Worm (Caenorhabditis elegans) whole organism, L4 larva: ENCODE measurements around the gene rfip-1.
A peak's percentile ranks its signal among the peaks of the same experiment; 100 is the strongest.
"Not testable (repeated sequence)": the region's sequence is repeated elsewhere in the genome, so short reads cannot be mapped to it uniquely, and the experiment has no call there.

Source experiments
- F10B5.3 ChIP-seq: sonication (generic microtip); optimal IDR thresholded peaks from 2 replicates; lab custom pipeline; 2016; ENCODE audit warnings: mild to moderate bottlenecking, missing genetic modification characterization, missing compliant biosample characterization
- F26F4.8 ChIP-seq: fragments of 200-800 bp; sonication (Bioruptor generic); conservative IDR thresholded peaks from 2 replicates; pipeline ENCODE4 v1.3.6; 2022; ENCODE audit warnings: missing genetic modification characterization, missing compliant biosample characterization
- R02D3.7 ChIP-seq: fragments of 150-350 bp; sonication (generic microtip); optimal IDR thresholded peaks from 3 replicates; lab custom pipeline; 2014; ENCODE audit warnings: missing biosample characterization, missing genetic modification characterization
- T20F7.1 ChIP-seq: fragments of 200-800 bp; sonication (Bioruptor generic); optimal IDR thresholded peaks from 2 replicates; lab custom pipeline; 2018; ENCODE audit warnings: mild to moderate bottlenecking, missing genetic modification characterization, missing compliant biosample characterization
- Y5F2A.4 ChIP-seq: fragments of 200-800 bp; sonication (Bioruptor generic); optimal IDR thresholded peaks from 2 replicates; lab custom pipeline; 2018; ENCODE audit warnings: mild to moderate bottlenecking, missing genetic modification characterization, missing compliant biosample characterization
- Y75B8A.6 ChIP-seq: fragments of 200-800 bp; sonication (Bioruptor generic); IDR thresholded peaks from 2 replicates; pipeline ENCODE4 v1.3.6; 2022; ENCODE audit warnings: missing genetic modification reagents, missing genetic modification characterization, missing compliant biosample characterization
- aly-2 ChIP-seq: sonication (generic microtip); optimal IDR thresholded peaks from 2 replicates; lab custom pipeline; 2018; ENCODE audit warnings: missing biosample characterization, missing genetic modification characterization
- ama-1 ChIP-seq: fragments of 150-350 bp; optimal IDR thresholded peaks from 2 replicates; lab custom pipeline; 2014; ENCODE audit warnings: inconsistent platforms, mixed read lengths
- ceh-44 ChIP-seq: fragments of 200-800 bp; sonication (Bioruptor generic); IDR thresholded peaks from 2 replicates; pipeline ENCODE4 v1.3.6; 2022; ENCODE audit warnings: missing genetic modification reagents, missing genetic modification characterization, missing compliant biosample characterization
- ceh-82 ChIP-seq: sonication (generic microtip); optimal IDR thresholded peaks from 2 replicates; lab custom pipeline; 2017; ENCODE audit warnings: missing biosample characterization, missing genetic modification characterization
- daf-12 ChIP-seq: fragments of 150-350 bp; optimal IDR thresholded peaks from 2 replicates; lab custom pipeline; 2014; ENCODE audit warnings: missing biosample characterization, missing genetic modification reagents, missing genetic modification characterization
- daf-16 ChIP-seq, 3 experiments: sonication (generic microtip); optimal IDR thresholded peaks; 2 replicates each; lab custom pipeline; 2016 to 2017; ENCODE audit warnings: missing genetic modification characterization in 3 of 3, missing genetic modification reagents in 3 of 3, mild to moderate bottlenecking in 2 of 3, missing compliant biosample characterization in 2 of 3, missing biosample characterization in 1 of 3, moderate library complexity in 1 of 3
- daf-8 ChIP-seq: fragments of 200-800 bp; sonication (Bioruptor generic); IDR thresholded peaks from 2 replicates; pipeline ENCODE4 v1.3.6; 2022; ENCODE audit warnings: missing genetic modification characterization, missing compliant biosample characterization
- dmd-8 ChIP-seq: fragments of 200-800 bp; sonication (Bioruptor generic); IDR thresholded peaks from 2 replicates; pipeline ENCODE4 v1.3.6; 2022; ENCODE audit warnings: missing genetic modification characterization, missing compliant biosample characterization
- dpl-1 ChIP-seq: fragments of 150-350 bp; optimal IDR thresholded peaks from 2 replicates; lab custom pipeline; 2014; ENCODE audit warnings: missing biosample characterization, missing genetic modification reagents, missing genetic modification characterization
- dve-1 ChIP-seq: sonication (generic microtip); optimal IDR thresholded peaks from 2 replicates; lab custom pipeline; 2017; ENCODE audit warnings: antibody characterized with exemption, mild to moderate bottlenecking, missing genetic modification characterization, missing compliant biosample characterization; ENCODE audit not compliant: insufficient read depth
- fkh-10 ChIP-seq: fragments of 150-350 bp; optimal IDR thresholded peaks from 2 replicates; lab custom pipeline; 2014; ENCODE audit warnings: missing biosample characterization, missing genetic modification reagents, missing genetic modification characterization
- fos-1 ChIP-seq: fragments of 150-350 bp; optimal IDR thresholded peaks from 2 replicates; lab custom pipeline; 2014; ENCODE audit warnings: missing biosample characterization, missing genetic modification characterization
- hif-1 ChIP-seq, 2 experiments: sonication (generic microtip); optimal IDR thresholded peaks; 2 replicates each; lab custom pipeline; 2016 to 2017; ENCODE audit warnings: missing compliant biosample characterization in 2 of 2, missing genetic modification characterization in 2 of 2, missing genetic modification reagents in 2 of 2, missing genotype in 2 of 2, mild to moderate bottlenecking in 1 of 2
- hlh-30 ChIP-seq: sonication (generic microtip); optimal IDR thresholded peaks from 2 replicates; lab custom pipeline; 2017; ENCODE audit warnings: antibody characterized with exemption, mild to moderate bottlenecking, missing genetic modification characterization, missing compliant biosample characterization; ENCODE audit not compliant: insufficient read depth
- lin-15B ChIP-seq: fragments of 150-350 bp; sonication (generic microtip); optimal IDR thresholded peaks from 3 replicates; lab custom pipeline; 2014; ENCODE audit warnings: missing biosample characterization, missing genetic modification characterization
- lin-29 ChIP-seq: fragments of 200-800 bp; sonication (Bioruptor generic); IDR thresholded peaks from 2 replicates; pipeline ENCODE4 v1.3.6; 2022; ENCODE audit warnings: missing genetic modification reagents, missing genetic modification characterization, missing compliant biosample characterization
- lin-39 ChIP-seq: fragments of 150-350 bp; optimal IDR thresholded peaks from 2 replicates; lab custom pipeline; 2014; ENCODE audit warnings: missing biosample characterization, missing genetic modification reagents, missing genetic modification characterization
- lsy-2 ChIP-seq, 2 experiments: fragments of 150-350 bp in 1 of 2; sonication (generic microtip) in 1 of 2; optimal IDR thresholded peaks; 2 replicates each; lab custom pipeline; 2014 to 2017; ENCODE audit warnings: missing biosample characterization in 2 of 2, missing genetic modification characterization in 2 of 2
- mep-1 ChIP-seq: fragments of 150-350 bp; sonication (generic microtip); optimal IDR thresholded peaks from 3 replicates; lab custom pipeline; 2014; ENCODE audit warnings: missing biosample characterization, missing genetic modification characterization
- mes-2 ChIP-seq: sonication (generic microtip); optimal IDR thresholded peaks from 2 replicates; lab custom pipeline; 2016; ENCODE audit warnings: missing genotype, mild to moderate bottlenecking, missing genetic modification characterization, missing compliant biosample characterization; ENCODE audit not compliant: poor library complexity, severe bottlenecking
- mxl-2 ChIP-seq: fragments of 200-800 bp; sonication (Bioruptor generic); conservative IDR thresholded peaks from 2 replicates; pipeline ENCODE4 v1.3.6; 2022; ENCODE audit warnings: missing genetic modification reagents, missing genetic modification characterization, missing compliant biosample characterization
- nhr-10 ChIP-seq: fragments of 150-350 bp; optimal IDR thresholded peaks from 2 replicates; lab custom pipeline; 2014; ENCODE audit warnings: missing biosample characterization, missing genetic modification characterization
- nhr-11 ChIP-seq: fragments of 150-350 bp; optimal IDR thresholded peaks from 2 replicates; lab custom pipeline; 2014; ENCODE audit warnings: missing biosample characterization, missing genetic modification characterization
- nhr-111 ChIP-seq: fragments of 200-800 bp; sonication (Bioruptor generic); optimal IDR thresholded peaks from 2 replicates; lab custom pipeline; 2018; ENCODE audit warnings: mild to moderate bottlenecking, missing genetic modification characterization, missing compliant biosample characterization
- nhr-237 ChIP-seq: sonication (generic microtip); optimal IDR thresholded peaks from 2 replicates; lab custom pipeline; 2017; ENCODE audit warnings: missing biosample characterization, missing genetic modification characterization
- nhr-28 ChIP-seq: fragments of 150-350 bp; optimal IDR thresholded peaks from 2 replicates; lab custom pipeline; 2014; ENCODE audit warnings: missing biosample characterization, missing genetic modification characterization
- nhr-6 ChIP-seq: fragments of 150-350 bp; optimal IDR thresholded peaks from 2 replicates; lab custom pipeline; 2014; ENCODE audit warnings: missing biosample characterization, missing genetic modification characterization
- nhr-77 ChIP-seq: fragments of 150-350 bp; optimal IDR thresholded peaks from 2 replicates; lab custom pipeline; 2014; ENCODE audit warnings: missing biosample characterization, missing genetic modification characterization
- pqm-1 ChIP-seq: sonication (generic microtip); optimal IDR thresholded peaks from 2 replicates; lab custom pipeline; 2017; ENCODE audit warnings: missing biosample characterization, missing genetic modification characterization
- rbr-2 ChIP-seq: sonication (generic microtip); optimal IDR thresholded peaks from 2 replicates; lab custom pipeline; 2016; ENCODE audit warnings: missing genotype, missing genetic modification characterization, missing compliant biosample characterization
- saeg-2 ChIP-seq: fragments of 200-800 bp; sonication (Bioruptor generic); IDR thresholded peaks from 2 replicates; pipeline ENCODE4 v1.3.6; 2022; ENCODE audit warnings: missing genetic modification reagents, missing genetic modification characterization, missing compliant biosample characterization
- sdz-12 ChIP-seq: fragments of 200-800 bp; sonication (Bioruptor generic); optimal IDR thresholded peaks from 2 replicates; lab custom pipeline; 2018; ENCODE audit warnings: mild to moderate bottlenecking, missing genetic modification characterization, missing compliant biosample characterization
- set-16 ChIP-seq: fragments of 200-800 bp; sonication (Bioruptor generic); IDR thresholded peaks from 2 replicates; pipeline ENCODE4 v1.3.6; 2022; ENCODE audit warnings: missing genetic modification reagents, missing genetic modification characterization, missing compliant biosample characterization
- spr-1 ChIP-seq: sonication (generic microtip); optimal IDR thresholded peaks from 2 replicates; lab custom pipeline; 2016; ENCODE audit warnings: mild to moderate bottlenecking, missing genetic modification characterization, missing compliant biosample characterization
- zag-1 ChIP-seq: fragments of 150-350 bp; optimal IDR thresholded peaks from 2 replicates; lab custom pipeline; 2014; ENCODE audit warnings: missing biosample characterization, missing genetic modification characterization
- zfp-2 ChIP-seq: sonication (generic microtip); optimal IDR thresholded peaks from 2 replicates; lab custom pipeline; 2016; ENCODE audit warnings: mild to moderate bottlenecking, missing genetic modification characterization, missing compliant biosample characterization
- zfp-3 ChIP-seq: fragments of 200-800 bp; sonication (Bioruptor generic); conservative IDR thresholded peaks from 2 replicates; pipeline ENCODE4 v1.3.6; 2022; ENCODE audit warnings: missing genetic modification reagents, missing genetic modification characterization, missing compliant biosample characterization
- ztf-11 ChIP-seq: fragments of 150-350 bp; optimal IDR thresholded peaks from 2 replicates; lab custom pipeline; 2014; ENCODE audit warnings: missing biosample characterization, missing genetic modification characterization

rfip-1 gene

ce11 chrII:5876053-5876452 lies 8.3 kb upstream of the rfip-1 start, which contains the start of gene F55C12.6:
Gene F55C12.6, minus strand, starts transcription at chrII:5876153.
- TF ChIP-seq R02D3.7 (no peak), saeg-2 (no peak), hif-1 (tag; optimal IDR thresholded peaks at IDR 0.05; lab: Kevin White, UChicago) (no peak), daf-16 (GFP tag; optimal IDR thresholded peaks at IDR 0.05; lab: Kevin White, UChicago) (no peak), daf-16 (tag; optimal IDR thresholded peaks at IDR 0.05; lab: Kevin White, UChicago) (peak; percentile 52)

ce11 chrII:5876511-5876910 lies 7.8 kb upstream of the rfip-1 start, which contains the start of gene F55C12.2:
Gene F55C12.2, plus strand, starts transcription at chrII:5876811.
- not testable (repeated sequence) for TF ChIP-seq mxl-2 (GFP tag; lab: Robert Waterston, UW); nhr-111 (GFP tag; lab: Kevin White, UChicago); lsy-2 (tag; optimal IDR thresholded peaks at IDR 0.05; lab: Kevin White, UChicago)

- TF ChIP-seq nhr-28 (tag; lab: Kevin White, UChicago): peak; percentile 30
- TF ChIP-seq hlh-30: peak; percentile 24
- TF ChIP-seq set-16 (GFP tag; lab: Robert Waterston, UW): no peak
- no peak for TF ChIP-seq zfp-3 (GFP tag; lab: Robert Waterston, UW)
- no peak for TF ChIP-seq sdz-12
- no peak for TF ChIP-seq daf-12 (tag; lab: Kevin White, UChicago)
- no peak for TF ChIP-seq nhr-10 (tag; lab: Kevin White, UChicago)
- no peak for TF ChIP-seq Y75B8A.6 (GFP tag; lab: Robert Waterston, UW)
- TF ChIP-seq T20F7.1 (GFP tag; lab: Kevin White, UChicago): no peak
- TF ChIP-seq F10B5.3 (tag; lab: Kevin White, UChicago): no peak
- no peak for TF ChIP-seq saeg-2
Measured at ce11 chrII:5880677-5881076, 3.7 kb upstream of the rfip-1 start.

DNA sequence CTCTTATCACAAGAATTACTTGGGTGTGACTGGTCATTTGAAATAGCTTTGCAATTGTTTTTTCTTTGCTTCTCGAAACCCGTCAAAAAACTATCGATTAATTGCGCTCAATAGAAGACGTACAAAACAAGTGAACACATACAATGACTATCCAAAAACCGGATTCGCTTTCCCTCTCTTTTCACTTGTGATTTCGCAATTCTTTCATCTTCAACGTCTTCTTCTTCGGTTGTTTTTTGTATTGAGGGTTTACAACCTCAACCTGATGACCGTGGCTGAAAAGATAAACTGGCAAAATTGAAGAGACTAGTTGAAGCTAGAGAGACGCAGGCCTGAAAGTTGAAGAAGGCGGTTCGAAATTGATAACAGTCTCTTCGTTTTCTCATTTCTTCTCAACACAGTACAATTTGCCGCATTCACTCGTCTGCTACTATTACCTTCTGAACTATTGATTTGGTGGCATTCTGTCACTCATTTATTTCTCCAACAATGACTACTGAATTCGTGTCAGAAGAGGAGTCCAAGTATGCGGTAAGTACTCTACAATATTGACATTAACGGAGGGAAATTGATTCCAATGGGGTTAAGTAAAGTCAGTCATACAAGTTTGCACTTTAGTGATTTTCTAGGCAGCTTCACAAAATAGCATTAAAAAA lies 1.7 kb downstream of the rfip-1 start:
- peak; percentile 10 for TF ChIP-seq nhr-77 (tag; lab: Kevin White, UChicago)
- TF ChIP-seq mxl-2 (GFP tag; lab: Robert Waterston, UW): no peak
- no peak for TF ChIP-seq nhr-10 (tag; lab: Kevin White, UChicago)
- TF ChIP-seq ztf-11 (tag; lab: Kevin White, UChicago): no peak
- TF ChIP-seq hlh-30: peak; percentile 59
- TF ChIP-seq rbr-2 (tag; lab: Kevin White, UChicago): no peak
- no peak for TF ChIP-seq daf-8 (GFP tag; lab: Robert Waterston, UW)
- TF ChIP-seq Y5F2A.4 (GFP tag; lab: Kevin White, UChicago): no peak
- TF ChIP-seq lin-15B (tag; lab: Kevin White, UChicago): no peak
- TF ChIP-seq lin-39 (tag; lab: Kevin White, UChicago): no peak
- TF ChIP-seq dve-1 (tag; lab: Kevin White, UChicago): peak; percentile 71
- TF ChIP-seq ceh-82 (tag; lab: Kevin White, UChicago): no peak
- no peak for TF ChIP-seq pqm-1 (tag; lab: Kevin White, UChicago)
- TF ChIP-seq nhr-11 (tag; lab: Kevin White, UChicago): no peak
- no peak for TF ChIP-seq F26F4.8
- TF ChIP-seq zfp-2 (tag; lab: Kevin White, UChicago): no peak
- no peak for TF ChIP-seq dmd-8 (GFP tag; lab: Robert Waterston, UW)
- TF ChIP-seq nhr-28 (tag; lab: Kevin White, UChicago): peak; percentile 81
- no peak for TF ChIP-seq spr-1 (tag; lab: Kevin White, UChicago)
- no peak for TF ChIP-seq fos-1
- TF ChIP-seq aly-2 (tag; lab: Kevin White, UChicago): no peak
- peak; percentile 52 for TF ChIP-seq nhr-6 (tag; lab: Kevin White, UChicago)
- no peak for TF ChIP-seq lin-29 (GFP tag; lab: Robert Waterston, UW)
- TF ChIP-seq sdz-12: no peak
- TF ChIP-seq mes-2: peak; percentile 30
- peak; percentile 64 for TF ChIP-seq mep-1 (tag; lab: Kevin White, UChicago)
- no peak for TF ChIP-seq R02D3.7
- no peak for TF ChIP-seq fkh-10 (GFP tag; lab: Kevin White, UChicago)
- TF ChIP-seq ceh-44 (GFP tag; lab: Robert Waterston, UW): no peak
- no peak for TF ChIP-seq zag-1 (tag; lab: Kevin White, UChicago)
- TF ChIP-seq nhr-111 (GFP tag; lab: Kevin White, UChicago): no peak
- TF ChIP-seq ama-1 (lab: Kevin White, UChicago): peak; percentile 57
- no peak for TF ChIP-seq nhr-237
- no peak for TF ChIP-seq dpl-1 (GFP tag; lab: Kevin White, UChicago)
- TF ChIP-seq T20F7.1 (GFP tag; lab: Kevin White, UChicago): no peak
